Worm (Caenorhabditis elegans) whole organism, young adult: ENCODE results near the gene Y39G8B.5.

Experiments
- B0019.2 ChIP-seq: fragments of 200-800 bp; sonication (Bioruptor generic); conservative IDR thresholded peaks from 2 replicates; pipeline ENCODE4 v1.3.6; 2022; ENCODE audit warnings: missing genetic modification reagents, missing genetic modification characterization, missing compliant biosample characterization
- B0336.3 ChIP-seq: fragments of 200-800 bp; sonication (Bioruptor generic); IDR thresholded peaks from 2 replicates; pipeline ENCODE4 v1.3.6; 2022; ENCODE audit warnings: missing genetic modification characterization, missing compliant biosample characterization
- D2030.7 ChIP-seq: fragments of 200-800 bp; sonication (Bioruptor generic); IDR thresholded peaks from 2 replicates; pipeline ENCODE4 v1.3.6; 2022; ENCODE audit warnings: missing genetic modification reagents, missing genetic modification characterization, missing compliant biosample characterization
- F33H1.4 ChIP-seq: fragments of 200-800 bp; sonication (Bioruptor generic); IDR thresholded peaks from 2 replicates; pipeline ENCODE4 v1.3.6; 2022; ENCODE audit warnings: missing genetic modification reagents, missing genetic modification characterization, missing compliant biosample characterization
- F49E8.2 ChIP-seq: sonication (generic microtip); optimal IDR thresholded peaks from 3 replicates; lab custom pipeline; 2017; ENCODE audit warnings: missing genetic modification characterization, mild to moderate bottlenecking, missing compliant biosample characterization, antibody characterized with exemption, moderate library complexity; ENCODE audit not compliant: insufficient read depth
- K11D2.4 ChIP-seq: fragments of 200-800 bp; sonication (Bioruptor generic); IDR thresholded peaks from 2 replicates; pipeline ENCODE4 v1.3.6; 2022; ENCODE audit warnings: missing genetic modification reagents, missing genetic modification characterization, missing compliant biosample characterization
- Y53F4B.3 ChIP-seq: fragments of 200-800 bp; sonication (Bioruptor generic); IDR thresholded peaks from 2 replicates; pipeline ENCODE4 v1.3.6; 2022; ENCODE audit warnings: missing genetic modification reagents, missing genetic modification characterization, missing compliant biosample characterization
- Y53G8AR.9 ChIP-seq: fragments of 200-800 bp; sonication (Bioruptor generic); conservative IDR thresholded peaks from 2 replicates; pipeline ENCODE4 v1.3.6; 2022; ENCODE audit warnings: missing genetic modification reagents, missing genetic modification characterization, missing compliant biosample characterization
- Y56A3A.18 ChIP-seq: fragments of 200-800 bp; sonication (Bioruptor generic); IDR thresholded peaks from 2 replicates; pipeline ENCODE4 v1.3.6; 2022; ENCODE audit warnings: missing genetic modification reagents, missing genetic modification characterization, missing compliant biosample characterization
- Y95B8A.8 ChIP-seq: fragments of 200-800 bp; sonication (Bioruptor generic); IDR thresholded peaks from 2 replicates; pipeline ENCODE4 v1.3.6; 2022; ENCODE audit warnings: missing genetic modification reagents, missing genetic modification characterization, missing compliant biosample characterization
- akir-1 ChIP-seq: fragments of 200-800 bp; sonication (Bioruptor generic); optimal IDR thresholded peaks from 2 replicates; lab custom pipeline; 2018; ENCODE audit warnings: mild to moderate bottlenecking, missing genetic modification characterization, moderate library complexity, missing compliant biosample characterization
- aptf-2 ChIP-seq: fragments of 200-800 bp; sonication (Bioruptor generic); conservative IDR thresholded peaks from 2 replicates; pipeline ENCODE4 v1.3.6; 2022; ENCODE audit warnings: missing genetic modification reagents, missing genetic modification characterization, missing compliant biosample characterization
- athp-1 ChIP-seq: sonication (generic microtip); optimal IDR thresholded peaks from 2 replicates; lab custom pipeline; 2017; ENCODE audit warnings: mild to moderate bottlenecking, missing genetic modification characterization, missing compliant biosample characterization
- attf-3 ChIP-seq: fragments of 200-800 bp; sonication (Bioruptor generic); conservative IDR thresholded peaks from 2 replicates; pipeline ENCODE4 v1.3.6; 2022; ENCODE audit warnings: missing genetic modification reagents, missing genetic modification characterization, missing compliant biosample characterization
- attf-6 ChIP-seq: fragments of 200-800 bp; sonication (Bioruptor generic); IDR thresholded peaks from 2 replicates; pipeline ENCODE4 v1.3.6; 2022; ENCODE audit warnings: missing genetic modification reagents, missing genetic modification characterization, missing compliant biosample characterization
- cebp-2 ChIP-seq: fragments of 200-800 bp; sonication (Bioruptor generic); IDR thresholded peaks from 2 replicates; pipeline ENCODE4 v1.3.6; 2022; ENCODE audit warnings: missing genetic modification characterization, missing compliant biosample characterization
- die-1 ChIP-seq: sonication (generic microtip); optimal IDR thresholded peaks from 2 replicates; lab custom pipeline; 2016; ENCODE audit warnings: missing genotype, mild to moderate bottlenecking, missing genetic modification characterization, missing compliant biosample characterization
- dpff-1 ChIP-seq: sonication (generic microtip); optimal IDR thresholded peaks from 2 replicates; lab custom pipeline; 2017; ENCODE audit warnings: mild to moderate bottlenecking, missing genetic modification characterization, missing compliant biosample characterization
- him-1 ChIP-seq: sonication (generic microtip); optimal IDR thresholded peaks from 2 replicates; lab custom pipeline; 2016; ENCODE audit warnings: missing genotype, missing genetic modification reagents, missing genetic modification characterization, missing compliant biosample characterization
- lag-1 ChIP-seq: fragments of 200-800 bp; sonication (Bioruptor generic); IDR thresholded peaks from 2 replicates; pipeline ENCODE4 v1.3.6; 2022; ENCODE audit warnings: missing genetic modification reagents, missing genetic modification characterization, missing compliant biosample characterization
- let-607 ChIP-seq, 2 experiments: fragments of 200-800 bp in 1 of 2; sonication (Bioruptor generic) in 1 of 2; sonication (generic microtip) in 1 of 2; optimal IDR thresholded peaks; 2 replicates each; lab custom pipeline; 2016 to 2018; ENCODE audit warnings: mild to moderate bottlenecking in 2 of 2, missing compliant biosample characterization in 2 of 2, missing genetic modification characterization in 2 of 2, moderate library complexity in 2 of 2, missing genotype in 1 of 2
- lin-35 ChIP-seq, 3 experiments: fragments of 150-350 bp in 2 of 3; sonication (generic microtip) in 1 of 3; optimal IDR thresholded peaks; 2 replicates each; lab custom pipeline; 2014 to 2018; ENCODE audit warnings: missing biosample characterization in 3 of 3, missing genetic modification characterization in 3 of 3, missing genetic modification reagents in 3 of 3
- lin-40 ChIP-seq: sonication (generic microtip); optimal IDR thresholded peaks from 2 replicates; lab custom pipeline; 2016; ENCODE audit warnings: missing genetic modification characterization, mild to moderate bottlenecking, missing compliant biosample characterization, missing genotype, missing genetic modification reagents
- madf-10 ChIP-seq: sonication (generic microtip); optimal IDR thresholded peaks from 2 replicates; lab custom pipeline; 2016; ENCODE audit warnings: mild to moderate bottlenecking, missing genetic modification characterization, missing compliant biosample characterization
- madf-3 ChIP-seq: fragments of 200-800 bp; sonication (Bioruptor generic); IDR thresholded peaks from 2 replicates; pipeline ENCODE4 v1.3.6; 2022; ENCODE audit warnings: missing genetic modification reagents, missing genetic modification characterization, missing compliant biosample characterization
- mcd-1 ChIP-seq: fragments of 200-800 bp; sonication (Bioruptor generic); IDR thresholded peaks from 2 replicates; pipeline ENCODE4 v1.3.6; 2022; ENCODE audit warnings: missing genetic modification reagents, missing genetic modification characterization, missing compliant biosample characterization
- mel-28 ChIP-seq: sonication (generic microtip); optimal IDR thresholded peaks from 2 replicates; lab custom pipeline; 2016; ENCODE audit warnings: borderline replicate concordance, mild to moderate bottlenecking, missing genetic modification characterization, missing compliant biosample characterization
- mes-4 ChIP-seq: sonication (generic microtip); optimal IDR thresholded peaks from 2 replicates; lab custom pipeline; 2016; ENCODE audit warnings: missing genotype, missing genetic modification characterization, missing compliant biosample characterization
- nhr-27 ChIP-seq: fragments of 200-800 bp; sonication (Bioruptor generic); optimal IDR thresholded peaks from 2 replicates; lab custom pipeline; 2018; ENCODE audit warnings: mild to moderate bottlenecking, missing genetic modification characterization, moderate library complexity, missing compliant biosample characterization
- nhr-90 ChIP-seq: sonication (generic microtip); optimal IDR thresholded peaks from 2 replicates; lab custom pipeline; 2016; ENCODE audit warnings: missing genotype, mild to moderate bottlenecking, missing genetic modification characterization, missing compliant biosample characterization
- rec-8 ChIP-seq, 2 experiments: sonication (generic microtip); optimal IDR thresholded peaks; 2 replicates each; lab custom pipeline; 2016; ENCODE audit warnings: mild to moderate bottlenecking in 2 of 2, missing genetic modification characterization in 2 of 2, missing genetic modification reagents in 2 of 2, missing genotype in 2 of 2, missing biosample characterization in 1 of 2, missing compliant biosample characterization in 1 of 2, moderate library complexity in 1 of 2
- repo-1 ChIP-seq: sonication (generic microtip); optimal IDR thresholded peaks from 2 replicates; lab custom pipeline; 2017; ENCODE audit warnings: mild to moderate bottlenecking, missing genetic modification characterization, missing compliant biosample characterization
- sea-2 ChIP-seq: fragments of 200-800 bp; sonication (Bioruptor generic); IDR thresholded peaks from 2 replicates; pipeline ENCODE4 v1.3.6; 2022; ENCODE audit warnings: missing genetic modification characterization, missing compliant biosample characterization
- snpc-1.1 ChIP-seq: sonication (generic microtip); optimal IDR thresholded peaks from 2 replicates; lab custom pipeline; 2017; ENCODE audit warnings: missing genetic modification characterization, mild to moderate bottlenecking, missing compliant biosample characterization, antibody characterized with exemption, moderate library complexity, missing genotype, missing genetic modification reagents; ENCODE audit not compliant: insufficient read depth
- snpc-1.3 ChIP-seq: sonication (generic microtip); optimal IDR thresholded peaks from 2 replicates; lab custom pipeline; 2017; ENCODE audit warnings: missing genetic modification characterization, mild to moderate bottlenecking, missing compliant biosample characterization, antibody characterized with exemption, moderate library complexity, missing genotype, missing genetic modification reagents; ENCODE audit not compliant: insufficient read depth
- snpc-4 ChIP-seq, 5 experiments: fragments of 150-350 bp in 1 of 5; sonication (generic microtip) in 4 of 5; optimal IDR thresholded peaks; 2 replicates each; lab custom pipeline; 2014 to 2018; ENCODE audit warnings: missing genetic modification characterization in 5 of 5, missing biosample characterization in 3 of 5, antibody characterized with exemption in 2 of 5, mild to moderate bottlenecking in 2 of 5, missing compliant biosample characterization in 2 of 5, missing genotype in 2 of 5, moderate library complexity in 2 of 5, missing genetic modification reagents in 1 of 5
- somi-1 ChIP-seq: fragments of 200-800 bp; sonication (Bioruptor generic); optimal IDR thresholded peaks from 2 replicates; lab custom pipeline; 2018; ENCODE audit warnings: mild to moderate bottlenecking, missing genetic modification characterization, missing compliant biosample characterization
- sptf-2 ChIP-seq: fragments of 200-800 bp; sonication (Bioruptor generic); optimal IDR thresholded peaks from 2 replicates; lab custom pipeline; 2018; ENCODE audit warnings: mild to moderate bottlenecking, missing genetic modification characterization, missing compliant biosample characterization
- tbp1 ChIP-seq: fragments of 200-800 bp; sonication (Bioruptor generic); optimal IDR thresholded peaks from 2 replicates; lab custom pipeline; 2018; ENCODE audit warnings: mild to moderate bottlenecking, missing genetic modification characterization, missing compliant biosample characterization
- tlf-1 ChIP-seq: fragments of 200-800 bp; sonication (Bioruptor generic); optimal IDR thresholded peaks from 2 replicates; lab custom pipeline; 2018; ENCODE audit warnings: mild to moderate bottlenecking, missing genetic modification characterization, missing compliant biosample characterization
- ztf-18 ChIP-seq: sonication (generic microtip); optimal IDR thresholded peaks from 2 replicates; lab custom pipeline; 2016; ENCODE audit warnings: missing genotype, mild to moderate bottlenecking, missing genetic modification characterization, missing compliant biosample characterization

Gene Y39G8B.5

DNA sequence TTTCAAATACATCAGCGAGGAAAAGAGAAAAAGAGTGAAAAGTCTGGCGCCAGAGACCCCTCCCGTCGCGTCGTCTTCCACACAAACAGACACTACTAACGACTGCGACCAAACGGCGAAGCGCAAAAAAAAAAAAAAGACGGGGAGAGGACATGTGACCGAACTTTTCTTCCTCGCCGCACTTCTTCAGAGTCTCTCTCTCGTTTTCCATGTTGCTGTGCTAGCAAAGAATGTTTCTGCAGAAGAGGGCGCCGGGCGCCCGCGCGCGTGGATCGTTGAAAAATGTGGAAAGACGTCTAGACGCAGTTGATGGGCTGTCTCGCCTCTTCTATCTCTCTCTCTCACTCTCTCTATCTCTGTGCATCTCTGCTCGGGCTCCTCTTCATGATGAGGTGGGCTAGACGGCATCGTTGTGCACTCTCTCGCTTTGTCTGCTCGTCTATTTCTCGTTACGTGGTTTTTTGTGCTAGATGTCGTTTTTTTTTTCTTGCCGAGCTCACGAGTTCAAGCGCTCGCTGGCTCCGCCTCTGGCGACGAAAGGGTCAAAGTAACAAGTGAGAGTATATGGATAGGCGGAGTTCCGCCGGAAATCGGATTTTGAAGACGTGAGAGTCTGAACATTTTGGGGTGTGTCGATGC, 48.7 kb upstream of the Y39G8B.5 start (continued):
- no peak for TF ChIP-seq F49E8.2 (tag; lab: Kevin White, UChicago)
- peak; percentile 94 for TF ChIP-seq K11D2.4 (GFP tag; lab: Robert Waterston, UW)
- TF ChIP-seq attf-3 (GFP tag; lab: Robert Waterston, UW) = no peak
- TF ChIP-seq lin-35 (GFP tag; optimal IDR thresholded peaks at IDR 0.05; lab: Kevin White, UChicago) = peak in 1 of 3 experiments; percentile 63
- no peak for TF ChIP-seq B0019.2 (GFP tag; lab: Robert Waterston, UW)
- peak; percentile 70 for TF ChIP-seq ztf-18 (tag; lab: Kevin White, UChicago)
- TF ChIP-seq attf-6 = no peak
- peak; percentile 59 for TF ChIP-seq tbp1 (GFP tag; lab: Kevin White, UChicago)
- TF ChIP-seq B0336.3 (GFP tag; lab: Robert Waterston, UW) = peak; percentile 95
- TF ChIP-seq mes-4 (tag; lab: Kevin White, UChicago) = no peak
- peak; percentile 71 for TF ChIP-seq Y53G8AR.9
- TF ChIP-seq rec-8 (tag; optimal IDR thresholded peaks at IDR 0.05; lab: Kevin White, UChicago) = no peak
- TF ChIP-seq Y95B8A.8 (GFP tag; lab: Robert Waterston, UW) = no peak
- peak; percentile 37 for TF ChIP-seq repo-1 (tag; lab: Kevin White, UChicago)
- no peak for TF ChIP-seq sptf-2
- 0 out of 2 replicates have a peak, but pooled peaks have one; percentile 58 for TF ChIP-seq lag-1 (GFP tag; lab: Robert Waterston, UW)
- peak; percentile 92 for TF ChIP-seq somi-1
- no peak for TF ChIP-seq dpff-1 (tag; lab: Kevin White, UChicago)
- peak; percentile 17 for TF ChIP-seq athp-1
- TF ChIP-seq madf-10 = peak; percentile 94
- TF ChIP-seq mcd-1 (GFP tag; lab: Robert Waterston, UW) = peak; percentile 86
- peak; percentile 14 for TF ChIP-seq tlf-1 (GFP tag; lab: Kevin White, UChicago)
- no peak for TF ChIP-seq him-1 (tag; lab: Kevin White, UChicago)
- peak; percentile 25 for TF ChIP-seq snpc-4 (GFP tag; optimal IDR thresholded peaks at IDR 0.05; lab: Kevin White, UChicago)
- TF ChIP-seq snpc-4 (tag; optimal IDR thresholded peaks at IDR 0.05; lab: Kevin White, UChicago) = peak in 3 of 4 experiments; percentile 71 to 87 (median 85)

DNA sequence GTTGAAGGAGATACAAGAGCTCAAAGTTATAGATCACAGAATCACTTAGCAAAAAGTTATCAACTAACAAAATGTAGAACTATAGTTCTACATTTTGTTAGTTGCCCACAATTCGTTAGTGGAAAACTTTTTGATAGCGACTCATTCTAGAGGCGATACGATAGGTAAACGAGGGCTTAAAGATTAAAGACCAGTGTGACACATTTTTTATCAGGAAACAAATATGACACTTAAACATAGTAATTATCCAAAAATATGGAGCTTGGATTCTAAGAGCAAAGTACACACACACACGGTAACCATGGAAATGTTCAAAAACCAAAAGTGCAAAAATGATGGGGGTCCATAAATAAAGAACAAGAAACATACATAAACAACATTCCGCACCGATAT, 48.2 kb upstream of the Y39G8B.5 start:
- TF ChIP-seq ztf-18 (tag; lab: Kevin White, UChicago) (no peak), sea-2 (GFP tag; lab: Robert Waterston, UW) (no peak), madf-3 (GFP tag; lab: Robert Waterston, UW) (no peak), mel-28 (tag; lab: Kevin White, UChicago) (no peak), cebp-2 (GFP tag; lab: Robert Waterston, UW) (no peak), Y56A3A.18 (GFP tag; lab: Robert Waterston, UW) (no peak), Y53F4B.3 (no peak), snpc-4 (GFP tag; optimal IDR thresholded peaks at IDR 0.05; lab: Kevin White, UChicago) (no peak), snpc-4 (tag; optimal IDR thresholded peaks at IDR 0.05; lab: Kevin White, UChicago) (no peak), die-1 (tag; lab: Kevin White, UChicago) (no peak), akir-1 (GFP tag; lab: Kevin White, UChicago) (no peak), Y95B8A.8 (GFP tag; lab: Robert Waterston, UW) (no peak), nhr-27 (tag; lab: Kevin White, UChicago) (no peak), snpc-1.3 (tag; lab: Kevin White, UChicago) (no peak), snpc-1.1 (no peak), nhr-90 (tag; lab: Kevin White, UChicago) (no peak), F33H1.4 (no peak), aptf-2 (GFP tag; lab: Robert Waterston, UW) (no peak), lin-40 (tag; lab: Kevin White, UChicago) (no peak), D2030.7 (GFP tag; lab: Robert Waterston, UW) (no peak), let-607 (tag; optimal IDR thresholded peaks at IDR 0.05; lab: Kevin White, UChicago) (no peak)
